Worm (Caenorhabditis elegans) whole organism, L4/young adult: ENCODE measurements around the gene suox-1.

ENCODE experiments used
- W03F9.2 ChIP-seq: fragments of 150-350 bp; optimal IDR thresholded peaks from 2 replicates; lab custom pipeline; 2014; ENCODE audit warnings: missing biosample characterization, missing genetic modification characterization
- him-1 ChIP-seq: sonication (generic microtip); optimal IDR thresholded peaks from 2 replicates; lab custom pipeline; 2016; ENCODE audit warnings: missing genotype, missing genetic modification reagents, missing genetic modification characterization, missing compliant biosample characterization

DNA sequence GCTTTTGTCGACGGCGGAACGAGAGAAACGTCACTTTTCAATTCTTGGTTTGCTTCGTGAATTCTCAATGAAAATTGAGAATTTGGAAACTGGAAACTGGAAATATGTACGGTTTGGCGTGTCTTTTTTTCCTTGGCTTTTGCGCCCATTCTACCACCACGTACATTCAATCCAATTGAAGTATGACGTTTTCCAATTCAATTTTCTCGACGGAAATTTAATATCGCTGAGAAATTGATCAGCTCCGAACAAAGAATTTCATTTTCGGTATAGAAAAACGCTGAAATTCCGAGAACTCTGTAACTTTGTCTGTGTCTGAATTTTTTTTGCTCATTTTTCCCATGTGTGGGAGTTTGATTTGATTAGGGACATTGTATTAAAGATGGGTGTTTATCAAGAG lies 35.9 kb downstream of the suox-1 start:
- no peak for TF ChIP-seq W03F9.2 (tag; lab: Kevin White, UChicago)
- no peak for TF ChIP-seq him-1 (tag; lab: Kevin White, UChicago)
